Worm (Caenorhabditis elegans): ENCODE data around the gene ZK666.14.

DNA sequence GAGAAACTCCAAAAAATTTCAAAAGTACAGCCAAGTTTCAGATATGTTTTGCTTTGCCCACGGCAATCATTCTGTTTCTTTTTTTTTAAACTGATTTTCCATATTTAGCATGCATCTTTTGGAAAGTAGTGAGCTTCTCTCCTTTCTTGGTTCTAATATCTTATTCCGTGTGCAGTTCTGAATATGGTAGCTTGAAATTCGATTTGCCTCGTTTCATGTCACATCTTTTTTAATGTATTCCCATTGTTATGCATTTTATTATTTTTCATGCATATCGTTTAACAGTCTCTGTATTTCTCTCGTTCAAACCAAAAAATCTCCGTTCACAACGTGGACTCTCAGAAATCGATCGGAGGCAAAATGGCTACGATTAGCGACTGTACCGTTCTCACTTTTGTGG, at the start of gene ZK666.14:
- TF ChIP-seq unc-39 (tag; optimal IDR thresholded peaks at IDR 0.05) (no peak), snpc-4 (tag; optimal IDR thresholded peaks at IDR 0.05) (no peak), pqm-1 (tag; optimal IDR thresholded peaks at IDR 0.05) (no peak), spr-1 (tag; optimal IDR thresholded peaks at IDR 0.05) (no peak), nhr-28 (tag; optimal IDR thresholded peaks at IDR 0.05) (no peak), nhr-237 (tag; optimal IDR thresholded peaks at IDR 0.05) (no peak), aha-1 (tag) (no peak)

Measured in whole organism, L4 larva.